Fruit fly (Drosophila melanogaster): Measurements from ENCODE around the gene aust.

DNA sequence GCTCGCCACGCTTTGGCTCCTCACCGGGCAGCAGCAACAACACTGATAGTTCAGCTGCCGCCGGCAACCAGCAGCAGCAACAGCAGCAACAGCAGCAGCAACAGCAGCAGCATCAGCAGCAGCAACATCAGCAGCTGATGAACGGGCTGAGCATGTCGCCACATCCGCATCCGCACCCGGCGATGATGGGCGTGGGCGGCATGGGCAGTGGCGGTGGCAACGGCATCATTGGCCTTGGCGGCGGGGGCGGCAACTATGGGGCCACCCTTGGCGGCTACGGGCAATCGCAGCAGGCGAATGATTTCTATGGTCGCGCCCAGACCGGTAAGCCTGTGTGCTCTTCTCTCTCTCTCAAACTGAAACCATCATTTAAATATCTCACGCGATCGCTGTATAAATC lies 6.6 kb downstream of the aust start:
- no peak for TF ChIP-seq CG34367 (tag; optimal IDR thresholded peaks at IDR 0.05)
- TF ChIP-seq EcR (GFP tag; optimal IDR thresholded peaks at IDR 0.05): no peak
- TF ChIP-seq CG32121 (GFP tag; IDR thresholded peaks at IDR 0.05): no peak
- TF ChIP-seq CG4496 (GFP tag; IDR thresholded peaks at IDR 0.05): no peak
- no peak for TF ChIP-seq rn (GFP tag; IDR thresholded peaks at IDR 0.05)
- no peak for TF ChIP-seq CG12605 (GFP tag; IDR thresholded peaks at IDR 0.05)
- no peak for TF ChIP-seq Ets98B (GFP tag; IDR thresholded peaks at IDR 0.05)
- no peak for TF ChIP-seq CG8301 (tag; optimal IDR thresholded peaks at IDR 0.05)

Measured in whole organism, pupa.